Worm (Caenorhabditis elegans): ENCODE results near the gene T19A5.3.

The T19A5.3 gene

ce11 chrV:8948996-8949395 is 5.1 kb upstream of the T19A5.3 start:
- no peak for TF ChIP-seq ets-7 (tag; optimal IDR thresholded peaks at IDR 0.05)

- no peak for TF ChIP-seq sea-1 (GFP tag; conservative IDR thresholded peaks at IDR 0.05)
- no peak for TF ChIP-seq hmbx-1 (tag; optimal IDR thresholded peaks at IDR 0.05)
- no peak for TF ChIP-seq ets-7 (tag; optimal IDR thresholded peaks at IDR 0.05)
- TF ChIP-seq scrt-1 (GFP tag; IDR thresholded peaks at IDR 0.05) = no peak
Observed at ce11 chrV:8948365-8948764, 4.5 kb upstream of the T19A5.3 start.

ce11 chrV:8947499-8947898 is 3.6 kb upstream of the T19A5.3 start, which contains the start of gene gck-1:
Gene gck-1, plus strand, starts transcription at chrV:8947799.
- TF ChIP-seq hmbx-1 (tag; optimal IDR thresholded peaks at IDR 0.05) (no peak), ets-7 (tag; optimal IDR thresholded peaks at IDR 0.05) (no peak), F13C5.2 (tag; optimal IDR thresholded peaks at IDR 0.05) (no peak), ceh-36 (tag; optimal IDR thresholded peaks at IDR 0.05) (no peak), ceh-13 (GFP tag; optimal IDR thresholded peaks at IDR 0.05) (no peak), B0310.2 (tag; optimal IDR thresholded peaks at IDR 0.05) (no peak), flt-1 (GFP tag; IDR thresholded peaks at IDR 0.05) (no peak), tbx-37 (GFP tag; conservative IDR thresholded peaks at IDR 0.05) (no peak), tbx-11 (GFP tag; IDR thresholded peaks at IDR 0.05) (no peak), hnd-1 (tag; optimal IDR thresholded peaks at IDR 0.05) (no peak), sea-1 (GFP tag; conservative IDR thresholded peaks at IDR 0.05) (no peak), tra-4 (tag; optimal IDR thresholded peaks at IDR 0.05) (no peak), ama-1 (optimal IDR thresholded peaks at IDR 0.05) (no peak), aly-1 (tag; optimal IDR thresholded peaks at IDR 0.05) (no peak), hmg-4 (GFP tag; optimal IDR thresholded peaks at IDR 0.05) (no peak), scrt-1 (GFP tag; IDR thresholded peaks at IDR 0.05) (no peak), pes-1 (GFP tag; IDR thresholded peaks at IDR 0.05) (no peak)

ce11 chrV:8946142-8946541 is 2.3 kb upstream of the T19A5.3 start:
- TF ChIP-seq hnd-1 (tag; optimal IDR thresholded peaks at IDR 0.05) (no peak), tbx-11 (GFP tag; IDR thresholded peaks at IDR 0.05) (no peak), ceh-13 (GFP tag; optimal IDR thresholded peaks at IDR 0.05) (no peak), hmbx-1 (tag; optimal IDR thresholded peaks at IDR 0.05) (no peak), F13C5.2 (tag; optimal IDR thresholded peaks at IDR 0.05) (no peak), ama-1 (optimal IDR thresholded peaks at IDR 0.05) (no peak)

- TF ChIP-seq hmg-4 (GFP tag; optimal IDR thresholded peaks at IDR 0.05) = no peak
- no peak for TF ChIP-seq tbx-11 (GFP tag; IDR thresholded peaks at IDR 0.05)
- TF ChIP-seq aly-1 (tag; optimal IDR thresholded peaks at IDR 0.05) = no peak
- TF ChIP-seq tra-4 (tag; optimal IDR thresholded peaks at IDR 0.05) = no peak
- no peak for TF ChIP-seq B0310.2 (tag; optimal IDR thresholded peaks at IDR 0.05)
- no peak for TF ChIP-seq hnd-1 (tag; optimal IDR thresholded peaks at IDR 0.05)
- TF ChIP-seq ets-7 (tag; optimal IDR thresholded peaks at IDR 0.05) = no peak
- TF ChIP-seq flt-1 (GFP tag; IDR thresholded peaks at IDR 0.05) = no peak
- TF ChIP-seq sea-1 (GFP tag; conservative IDR thresholded peaks at IDR 0.05) = no peak
- no peak for TF ChIP-seq hmbx-1 (tag; optimal IDR thresholded peaks at IDR 0.05)
- no peak for TF ChIP-seq ceh-13 (GFP tag; optimal IDR thresholded peaks at IDR 0.05)
- no peak for TF ChIP-seq ceh-36 (tag; optimal IDR thresholded peaks at IDR 0.05)
- no peak for TF ChIP-seq ama-1 (optimal IDR thresholded peaks at IDR 0.05)
- TF ChIP-seq scrt-1 (GFP tag; IDR thresholded peaks at IDR 0.05) = no peak
- no peak for TF ChIP-seq F13C5.2 (tag; optimal IDR thresholded peaks at IDR 0.05)
- TF ChIP-seq tbx-37 (GFP tag; conservative IDR thresholded peaks at IDR 0.05) = no peak
- TF ChIP-seq pes-1 (GFP tag; IDR thresholded peaks at IDR 0.05) = no peak
Observed at ce11 chrV:8944481-8944880, 618 bp upstream of the T19A5.3 start.

- TF ChIP-seq ceh-36 (tag; optimal IDR thresholded peaks at IDR 0.05) = no peak
- no peak for TF ChIP-seq sea-1 (GFP tag; conservative IDR thresholded peaks at IDR 0.05)
- TF ChIP-seq hmg-4 (GFP tag; optimal IDR thresholded peaks at IDR 0.05) = no peak
- no peak for TF ChIP-seq B0310.2 (tag; optimal IDR thresholded peaks at IDR 0.05)
Observed at ce11 chrV:8942437-8942978, 1.4 kb downstream of the T19A5.3 start.

ce11 chrV:8940419-8940818 is 3.4 kb downstream of the T19A5.3 start:
- TF ChIP-seq ceh-36 (tag; optimal IDR thresholded peaks at IDR 0.05) = no peak
- TF ChIP-seq ama-1 (optimal IDR thresholded peaks at IDR 0.05) = no peak
- TF ChIP-seq tbx-37 (GFP tag; conservative IDR thresholded peaks at IDR 0.05) = no peak
- no peak for TF ChIP-seq scrt-1 (GFP tag; IDR thresholded peaks at IDR 0.05)
- TF ChIP-seq ceh-13 (GFP tag; optimal IDR thresholded peaks at IDR 0.05) = no peak
- no peak for TF ChIP-seq pes-1 (GFP tag; IDR thresholded peaks at IDR 0.05)
- TF ChIP-seq ets-7 (tag; optimal IDR thresholded peaks at IDR 0.05) = no peak
- no peak for TF ChIP-seq B0310.2 (tag; optimal IDR thresholded peaks at IDR 0.05)
- no peak for TF ChIP-seq sea-1 (GFP tag; conservative IDR thresholded peaks at IDR 0.05)
- TF ChIP-seq F13C5.2 (tag; optimal IDR thresholded peaks at IDR 0.05) = no peak
- TF ChIP-seq hmbx-1 (tag; optimal IDR thresholded peaks at IDR 0.05) = no peak

ce11 chrV:8939424-8940065 is 4.3 kb downstream of the T19A5.3 start:
- TF ChIP-seq hmbx-1 (tag; optimal IDR thresholded peaks at IDR 0.05) = no peak
- no peak for TF ChIP-seq scrt-1 (GFP tag; IDR thresholded peaks at IDR 0.05)
- TF ChIP-seq aly-1 (tag; optimal IDR thresholded peaks at IDR 0.05) = no peak

- no peak for TF ChIP-seq sea-1 (GFP tag; conservative IDR thresholded peaks at IDR 0.05)
- no peak for TF ChIP-seq hnd-1 (tag; optimal IDR thresholded peaks at IDR 0.05)
- no peak for TF ChIP-seq ets-7 (tag; optimal IDR thresholded peaks at IDR 0.05)
Observed at ce11 chrV:8938943-8939342, 4.9 kb downstream of the T19A5.3 start.
